Worm (Caenorhabditis elegans): ENCODE results near the gene F38E11.9.

DNA sequence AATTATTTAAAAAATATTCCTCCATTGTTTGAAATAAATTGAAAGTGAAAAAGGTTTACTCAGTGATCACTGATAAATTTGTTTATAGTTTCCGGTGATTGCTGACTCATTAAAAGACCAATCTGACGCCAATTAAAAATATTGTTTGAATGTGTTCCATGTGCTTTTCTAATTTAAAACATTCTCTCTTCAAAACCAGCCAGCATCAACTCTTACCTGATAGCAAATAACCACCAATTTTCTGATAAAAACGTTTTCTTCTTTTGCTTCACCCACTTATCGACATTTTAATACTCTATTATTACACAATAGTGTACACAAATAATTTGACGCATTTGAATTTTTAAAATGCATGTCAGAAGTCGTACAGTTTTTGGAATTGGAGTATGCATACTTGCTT lies 42.1 kb downstream of the F38E11.9 start, which contains the start of gene F56D5.6:
- TF ChIP-seq nhr-77 (tag; optimal IDR thresholded peaks at IDR 0.05) (no peak), egl-27 (tag; optimal IDR thresholded peaks at IDR 0.05) (no peak), ceh-9 (tag; optimal IDR thresholded peaks at IDR 0.05) (no peak), zag-1 (tag; optimal IDR thresholded peaks at IDR 0.05) (no peak)
